Worm (Caenorhabditis elegans) whole organism, mixed stage, embryonic: ENCODE measurements around the gene nhr-107.

Source experiments
- bed-3 ChIP-seq: fragments of 200-800 bp; sonication (Bioruptor generic); optimal IDR thresholded peaks from 3 replicates; lab custom pipeline; 2018; ENCODE audit warnings: mild to moderate bottlenecking, missing genetic modification characterization, moderate library complexity, missing compliant biosample characterization
- blmp-1 ChIP-seq: fragments of 150-350 bp; optimal IDR thresholded peaks from 2 replicates; lab custom pipeline; 2014; ENCODE audit warnings: missing biosample characterization, missing genetic modification characterization
- elt-1 ChIP-seq: sonication (generic microtip); optimal IDR thresholded peaks from 2 replicates; lab custom pipeline; 2017; ENCODE audit warnings: missing genetic modification characterization, mild to moderate bottlenecking, missing compliant biosample characterization, antibody characterized with exemption, moderate library complexity, borderline replicate concordance; ENCODE audit not compliant: insufficient read depth
- mep-1 ChIP-seq: fragments of 150-350 bp; optimal IDR thresholded peaks from 2 replicates; lab custom pipeline; 2017; ENCODE audit warnings: missing biosample characterization, missing genetic modification reagents, missing genetic modification characterization, inconsistent platforms
- pha-4 ChIP-seq: fragments of 150-350 bp; optimal IDR thresholded peaks from 2 replicates; lab custom pipeline; 2018; ENCODE audit warnings: missing biosample characterization, missing genetic modification reagents, missing genetic modification characterization
- snpc-4 ChIP-seq: fragments of 150-350 bp; optimal IDR thresholded peaks from 2 replicates; lab custom pipeline; 2014; ENCODE audit warnings: missing biosample characterization, missing genetic modification characterization
- unc-120 ChIP-seq: sonication (generic microtip); optimal IDR thresholded peaks from 2 replicates; lab custom pipeline; 2017; ENCODE audit warnings: missing genetic modification characterization, missing compliant biosample characterization; ENCODE audit not compliant: poor library complexity, severe bottlenecking
- unc-39 ChIP-seq: fragments of 150-350 bp; optimal IDR thresholded peaks from 2 replicates; lab custom pipeline; 2014; ENCODE audit warnings: missing biosample characterization, missing genetic modification characterization

DNA sequence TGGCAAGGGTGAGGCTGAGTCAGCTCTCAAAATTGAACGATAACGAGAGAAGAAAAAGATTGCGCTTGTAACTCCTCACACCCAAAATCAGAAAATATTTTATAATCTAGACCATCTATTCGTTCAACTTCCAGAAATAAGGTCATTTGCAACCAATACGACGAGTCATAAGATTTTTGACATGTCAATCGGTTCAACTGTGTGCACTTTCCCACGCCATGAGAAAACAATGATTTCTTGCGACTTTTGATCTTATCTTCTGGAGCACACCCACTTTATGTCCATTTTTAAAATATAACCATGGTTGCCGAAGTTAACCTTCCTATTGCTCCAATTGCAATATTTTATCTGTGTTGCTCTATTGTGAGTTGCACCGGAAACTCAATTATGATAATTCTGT, 20.2 kb upstream of the nhr-107 start, which contains the start of gene srsx-32:
- no peak for TF ChIP-seq pha-4 (tag; lab: Kevin White, UChicago)
- no peak for TF ChIP-seq unc-120
- TF ChIP-seq mep-1 (tag; lab: Kevin White, UChicago) = no peak
- no peak for TF ChIP-seq bed-3
- TF ChIP-seq elt-1 (tag; lab: Kevin White, UChicago) = no peak
- no peak for TF ChIP-seq blmp-1 (tag; lab: Kevin White, UChicago)
- no peak for TF ChIP-seq unc-39 (tag; lab: Kevin White, UChicago)
- TF ChIP-seq snpc-4 (tag; lab: Kevin White, UChicago) = no peak
